Fruit fly (Drosophila melanogaster) S2 (cell line): Measurements from ENCODE around the gene spd-2.
A peak's percentile ranks its signal among the peaks of the same experiment; 100 is the strongest.

Experiments used
- CG8478 ChIP-seq: fragments of >200 bp; optimal IDR thresholded peaks from 2 replicates; lab custom pipeline; 2018
- CTCF ChIP-seq, 2 experiments: fragments of >200 bp; optimal IDR thresholded peaks; 2 replicates each; lab custom pipeline; 2018

DNA sequence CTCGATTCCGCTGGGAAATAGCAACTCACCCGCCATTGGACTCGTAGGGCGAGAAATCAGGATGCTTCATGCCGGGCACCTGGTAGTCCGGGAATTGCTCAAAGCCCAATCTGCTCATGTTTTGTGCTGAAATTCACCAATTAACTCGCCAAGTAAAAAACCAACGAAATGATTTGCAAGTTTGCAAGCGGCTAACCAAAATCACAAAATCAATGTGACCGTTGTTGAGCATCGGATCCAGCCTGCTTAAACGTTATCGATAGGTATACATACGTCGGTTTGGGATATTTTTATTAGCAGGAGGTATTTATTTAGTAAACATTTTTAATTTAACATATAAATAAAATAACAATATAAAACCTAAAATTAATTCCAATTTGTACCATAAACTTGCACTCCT is 15.4 kb upstream of the spd-2 start, which contains the start of gene Prosbeta6:
- TF ChIP-seq CG8478 (lab: Kevin White, UChicago) (no peak), CTCF (optimal IDR thresholded peaks at IDR 0.05; lab: Kevin White, UChicago) (peak in 1 of 2 experiments; percentile 5)
